Worm (Caenorhabditis elegans): ENCODE measurements around the gene F33A8.4.

- TF ChIP-seq cog-1 (tag; optimal IDR thresholded peaks at IDR 0.05), result no peak
- TF ChIP-seq ref-1 (GFP tag; conservative IDR thresholded peaks at IDR 0.05), result no peak
- TF ChIP-seq med-1 (GFP tag; optimal IDR thresholded peaks at IDR 0.05; ENCODE audit: insufficient read depth), result no peak
- no peak for TF ChIP-seq flt-1 (GFP tag; IDR thresholded peaks at IDR 0.05)
- TF ChIP-seq ztf-29 (GFP tag; IDR thresholded peaks at IDR 0.05), result no peak
- no peak for TF ChIP-seq klf-2 (GFP tag; conservative IDR thresholded peaks at IDR 0.05)
- TF ChIP-seq T22C8.4 (GFP tag; IDR thresholded peaks at IDR 0.05), result no peak
- TF ChIP-seq tab-1 (GFP tag; IDR thresholded peaks at IDR 0.05), result no peak
- TF ChIP-seq ztf-23 (GFP tag; IDR thresholded peaks at IDR 0.05), result no peak
Observed at ce11 chrII:11088137-11088536, 39.3 kb upstream of the F33A8.4 start.

All from whole organism, midembryonic.